Worm (Caenorhabditis elegans) whole organism, L4/young adult: ENCODE results near the gene Y24D9A.6.

ENCODE experiments used
- W03F9.2 ChIP-seq: fragments of 150-350 bp; optimal IDR thresholded peaks from 2 replicates; lab custom pipeline; 2014; ENCODE audit warnings: missing biosample characterization, missing genetic modification characterization
- dao-5 ChIP-seq: sonication (generic microtip); optimal IDR thresholded peaks from 2 replicates; lab custom pipeline; 2016; ENCODE audit warnings: missing genotype, missing genetic modification characterization, moderate library complexity, missing compliant biosample characterization
- him-1 ChIP-seq: sonication (generic microtip); optimal IDR thresholded peaks from 2 replicates; lab custom pipeline; 2016; ENCODE audit warnings: missing genotype, missing genetic modification reagents, missing genetic modification characterization, missing compliant biosample characterization

DNA sequence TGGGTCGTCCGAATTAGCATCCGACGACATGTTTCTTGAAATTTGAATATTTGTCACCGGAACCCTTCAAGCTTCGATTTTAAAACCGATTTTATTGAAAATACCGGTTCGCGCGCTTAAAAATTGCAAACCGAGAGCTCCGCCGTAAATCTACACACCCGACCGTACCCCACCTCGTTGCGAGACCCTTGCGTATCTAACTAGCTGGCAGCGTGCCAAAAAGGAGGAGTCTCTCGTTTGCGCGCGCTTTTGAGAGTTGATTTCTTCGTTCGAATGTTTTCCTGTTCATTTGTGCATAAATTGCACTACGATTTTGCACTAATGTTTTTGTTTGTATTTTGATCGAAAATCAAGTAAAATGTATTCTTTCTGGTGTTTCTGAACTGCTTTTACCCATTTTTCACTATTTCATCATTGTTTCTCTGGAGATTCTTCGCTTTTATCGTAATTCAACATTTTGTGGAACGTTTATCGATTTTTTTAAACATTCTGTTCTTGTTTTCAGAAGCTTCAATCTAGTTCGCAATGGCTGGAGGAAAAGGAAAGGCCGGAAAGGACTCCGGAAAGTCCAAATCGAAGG lies 45.6 kb upstream of the Y24D9A.6 start, which contains the start of the genes wapl-1 and htz-1:
- peak; percentile 96 for TF ChIP-seq W03F9.2
- TF ChIP-seq him-1 (tag; lab: Kevin White, UChicago), result peak; percentile 43
- TF ChIP-seq dao-5 (tag; lab: Kevin White, UChicago), result no peak
